Worm (Caenorhabditis elegans) whole organism, L4 larva: ENCODE data around the gene eak-3.

Experiments used
- D1046.2 ChIP-seq: fragments of 200-800 bp; sonication (Bioruptor generic); IDR thresholded peaks from 2 replicates; pipeline ENCODE4 v1.3.6; 2022; ENCODE audit warnings: missing genetic modification characterization, missing compliant biosample characterization
- F44E2.7 ChIP-seq: fragments of 200-800 bp; sonication (Bioruptor generic); IDR thresholded peaks from 2 replicates; pipeline ENCODE4 v2.1.2; 2022; ENCODE audit warnings: missing genetic modification characterization, missing compliant biosample characterization
- F49E8.2 ChIP-seq: sonication (generic microtip); optimal IDR thresholded peaks from 2 replicates; lab custom pipeline; 2016; ENCODE audit warnings: missing compliant biosample characterization, mild to moderate bottlenecking, missing genetic modification characterization, borderline replicate concordance
- T26A8.4 ChIP-seq: fragments of 200-800 bp; sonication (Bioruptor generic); IDR thresholded peaks from 2 replicates; pipeline ENCODE4 v1.3.6; 2022; ENCODE audit warnings: missing genetic modification characterization, missing compliant biosample characterization
- Y75B8A.6 ChIP-seq: fragments of 200-800 bp; sonication (Bioruptor generic); IDR thresholded peaks from 2 replicates; pipeline ENCODE4 v1.3.6; 2022; ENCODE audit warnings: missing genetic modification reagents, missing genetic modification characterization, missing compliant biosample characterization
- ZK546.5 ChIP-seq, 2 experiments: sonication (generic microtip); optimal IDR thresholded peaks; 2 replicates each; lab custom pipeline; 2017; ENCODE audit warnings: missing biosample characterization in 2 of 2, missing genetic modification characterization in 2 of 2
- aha-1 ChIP-seq: fragments of 150-350 bp; peaks from one replicate; lab custom pipeline; 2014; ENCODE audit warnings: missing biosample characterization, missing genetic modification characterization
- ama-1 ChIP-seq: fragments of 150-350 bp; optimal IDR thresholded peaks from 2 replicates; lab custom pipeline; 2014; ENCODE audit warnings: inconsistent platforms, mixed read lengths
- attf-4 ChIP-seq: sonication (generic microtip); optimal IDR thresholded peaks from 3 replicates; lab custom pipeline; 2017; ENCODE audit warnings: missing biosample characterization, missing genetic modification characterization
- ceh-28 ChIP-seq: fragments of 150-350 bp; optimal IDR thresholded peaks from 2 replicates; lab custom pipeline; 2014; ENCODE audit warnings: missing biosample characterization, missing genetic modification reagents, missing genetic modification characterization
- ceh-32 ChIP-seq: sonication (generic microtip); optimal IDR thresholded peaks from 2 replicates; lab custom pipeline; 2016; ENCODE audit warnings: mild to moderate bottlenecking, missing genetic modification characterization, missing compliant biosample characterization; ENCODE audit not compliant: poor library complexity
- ces-1 ChIP-seq: fragments of 150-350 bp; sonication (generic microtip); optimal IDR thresholded peaks from 4 replicates; lab custom pipeline; 2014; ENCODE audit warnings: missing biosample characterization, missing genetic modification reagents, missing genetic modification characterization
- cey-2 ChIP-seq: sonication (generic microtip); optimal IDR thresholded peaks from 3 replicates; lab custom pipeline; 2017; ENCODE audit warnings: missing genetic modification characterization, mild to moderate bottlenecking, missing compliant biosample characterization, antibody characterized with exemption, borderline replicate concordance; ENCODE audit not compliant: insufficient read depth
- ctbp-1 ChIP-seq: fragments of 200-800 bp; sonication (Bioruptor generic); IDR thresholded peaks from 2 replicates; pipeline ENCODE4 v1.3.6; 2022; ENCODE audit warnings: missing genetic modification reagents, missing genetic modification characterization, missing compliant biosample characterization
- daf-16 ChIP-seq, 3 experiments: sonication (generic microtip); optimal IDR thresholded peaks; 2 replicates each; lab custom pipeline; 2016 to 2017; ENCODE audit warnings: missing genetic modification characterization in 3 of 3, missing genetic modification reagents in 3 of 3, mild to moderate bottlenecking in 2 of 3, missing compliant biosample characterization in 2 of 3, missing biosample characterization in 1 of 3, moderate library complexity in 1 of 3
- daf-19 ChIP-seq: fragments of 200-800 bp; sonication (Bioruptor generic); conservative IDR thresholded peaks from 2 replicates; pipeline ENCODE4 v1.3.6; 2022; ENCODE audit warnings: missing genetic modification characterization, missing compliant biosample characterization
- daf-8 ChIP-seq: fragments of 200-800 bp; sonication (Bioruptor generic); IDR thresholded peaks from 2 replicates; pipeline ENCODE4 v1.3.6; 2022; ENCODE audit warnings: missing genetic modification characterization, missing compliant biosample characterization
- duxl-1 ChIP-seq: sonication (generic microtip); optimal IDR thresholded peaks from 2 replicates; lab custom pipeline; 2016; ENCODE audit warnings: mild to moderate bottlenecking, missing genetic modification characterization, moderate library complexity, missing compliant biosample characterization; ENCODE audit not compliant: poor library complexity
- dve-1 ChIP-seq: sonication (generic microtip); optimal IDR thresholded peaks from 2 replicates; lab custom pipeline; 2017; ENCODE audit warnings: antibody characterized with exemption, mild to moderate bottlenecking, missing genetic modification characterization, missing compliant biosample characterization; ENCODE audit not compliant: insufficient read depth
- gei-8 ChIP-seq: fragments of 200-800 bp; sonication (Bioruptor generic); optimal IDR thresholded peaks from 2 replicates; lab custom pipeline; 2018; ENCODE audit warnings: mild to moderate bottlenecking, missing genetic modification characterization, missing compliant biosample characterization
- hif-1 ChIP-seq, 2 experiments: sonication (generic microtip); optimal IDR thresholded peaks; 2 replicates each; lab custom pipeline; 2016 to 2017; ENCODE audit warnings: missing compliant biosample characterization in 2 of 2, missing genetic modification characterization in 2 of 2, missing genetic modification reagents in 2 of 2, missing genotype in 2 of 2, mild to moderate bottlenecking in 1 of 2
- hlh-11 ChIP-seq: fragments of 200-800 bp; sonication (Bioruptor generic); optimal IDR thresholded peaks from 2 replicates; lab custom pipeline; 2018; ENCODE audit warnings: mild to moderate bottlenecking, missing genetic modification characterization, missing compliant biosample characterization
- hlh-30 ChIP-seq: sonication (generic microtip); optimal IDR thresholded peaks from 2 replicates; lab custom pipeline; 2017; ENCODE audit warnings: antibody characterized with exemption, mild to moderate bottlenecking, missing genetic modification characterization, missing compliant biosample characterization; ENCODE audit not compliant: insufficient read depth
- jun-1 ChIP-seq: fragments of 150-350 bp; optimal IDR thresholded peaks from 2 replicates; lab custom pipeline; 2014; ENCODE audit warnings: missing biosample characterization, missing genetic modification reagents, missing genetic modification characterization
- lin-29 ChIP-seq: fragments of 200-800 bp; sonication (Bioruptor generic); IDR thresholded peaks from 2 replicates; pipeline ENCODE4 v1.3.6; 2022; ENCODE audit warnings: missing genetic modification reagents, missing genetic modification characterization, missing compliant biosample characterization
- lin-38 ChIP-seq: fragments of 200-800 bp; sonication (Bioruptor generic); IDR thresholded peaks from 2 replicates; pipeline ENCODE4 v1.3.6; 2022; ENCODE audit warnings: missing genetic modification reagents, missing genetic modification characterization, missing compliant biosample characterization
- mdl-1 ChIP-seq, 2 experiments: fragments of 150-350 bp in 1 of 2; sonication (generic microtip) in 1 of 2; optimal IDR thresholded peaks; 2 replicates each; lab custom pipeline; 2014 to 2017; ENCODE audit warnings: missing biosample characterization in 2 of 2, missing genetic modification characterization in 2 of 2
- mxl-3 ChIP-seq: fragments of 200-800 bp; sonication (Bioruptor generic); optimal IDR thresholded peaks from 2 replicates; lab custom pipeline; 2018; ENCODE audit warnings: mild to moderate bottlenecking, missing genetic modification characterization, missing compliant biosample characterization
- nhr-10 ChIP-seq: fragments of 150-350 bp; optimal IDR thresholded peaks from 2 replicates; lab custom pipeline; 2014; ENCODE audit warnings: missing biosample characterization, missing genetic modification characterization
- nhr-28 ChIP-seq: fragments of 150-350 bp; optimal IDR thresholded peaks from 2 replicates; lab custom pipeline; 2014; ENCODE audit warnings: missing biosample characterization, missing genetic modification characterization
- pha-4 ChIP-seq, 2 experiments: fragments of 150-350 bp in 1 of 2; fragments of 200-800 bp in 1 of 2; sonication (Bioruptor generic) in 1 of 2; IDR thresholded peaks in 1 of 2; optimal IDR thresholded peaks in 1 of 2; 2 replicates each; pipeline versions ENCODE4 v1.3.6 to Lab custom; 2014 to 2022; ENCODE audit warnings: missing genetic modification characterization in 2 of 2, missing genetic modification reagents in 2 of 2, missing biosample characterization in 1 of 2, missing compliant biosample characterization in 1 of 2
- set-16 ChIP-seq: fragments of 200-800 bp; sonication (Bioruptor generic); IDR thresholded peaks from 2 replicates; pipeline ENCODE4 v1.3.6; 2022; ENCODE audit warnings: missing genetic modification reagents, missing genetic modification characterization, missing compliant biosample characterization
- skn-1 ChIP-seq: fragments of 150-350 bp; optimal IDR thresholded peaks from 2 replicates; lab custom pipeline; 2014; ENCODE audit warnings: missing biosample characterization, missing genetic modification characterization
- snpc-4 ChIP-seq: fragments of 150-350 bp; optimal IDR thresholded peaks from 2 replicates; lab custom pipeline; 2014; ENCODE audit warnings: missing biosample characterization, missing genetic modification characterization
- spr-3 ChIP-seq: fragments of 200-800 bp; sonication (Bioruptor generic); optimal IDR thresholded peaks from 2 replicates; lab custom pipeline; 2018; ENCODE audit warnings: mild to moderate bottlenecking, missing genetic modification characterization, missing compliant biosample characterization
- unc-130 ChIP-seq: sonication (generic microtip); optimal IDR thresholded peaks from 2 replicates; lab custom pipeline; 2016; ENCODE audit warnings: missing genetic modification reagents, missing genetic modification characterization, missing compliant biosample characterization
- zip-11 ChIP-seq: fragments of 200-800 bp; sonication (Bioruptor generic); IDR thresholded peaks from 2 replicates; pipeline ENCODE4 v1.3.6; 2022; ENCODE audit warnings: missing genetic modification characterization, missing compliant biosample characterization
- ztf-11 ChIP-seq: fragments of 150-350 bp; optimal IDR thresholded peaks from 2 replicates; lab custom pipeline; 2014; ENCODE audit warnings: missing biosample characterization, missing genetic modification characterization
- ztf-7 ChIP-seq: fragments of 150-350 bp; optimal IDR thresholded peaks from 2 replicates; lab custom pipeline; 2014; ENCODE audit warnings: missing biosample characterization, missing genetic modification characterization

eak-3 gene

ce11 chrIII:1161946-1162345 is 14.4 kb downstream of the eak-3 start:
- no peak for TF ChIP-seq lin-29
- TF ChIP-seq zip-11 (GFP tag; lab: Robert Waterston, UW), result no peak
- TF ChIP-seq F49E8.2 (tag; lab: Kevin White, UChicago), result no peak
- no peak for TF ChIP-seq ces-1 (GFP tag; lab: Kevin White, UChicago)
- no peak for TF ChIP-seq F44E2.7 (GFP tag; lab: Robert Waterston, UW)
- no peak for TF ChIP-seq pha-4 (GFP tag; IDR thresholded peaks at IDR 0.05; lab: Robert Waterston, UW)
- TF ChIP-seq pha-4 (tag; optimal IDR thresholded peaks at IDR 0.05; lab: Kevin White, UChicago), result no peak
- no peak for TF ChIP-seq gei-8 (GFP tag; lab: Kevin White, UChicago)
- no peak for TF ChIP-seq ztf-11 (tag; lab: Kevin White, UChicago)
- no peak for TF ChIP-seq D1046.2 (GFP tag; lab: Robert Waterston, UW)
- TF ChIP-seq ztf-7 (tag; lab: Kevin White, UChicago), result no peak
- no peak for TF ChIP-seq duxl-1
- no peak for TF ChIP-seq hlh-30 (tag; lab: Kevin White, UChicago)
- no peak for TF ChIP-seq daf-19
- no peak for TF ChIP-seq Y75B8A.6 (GFP tag; lab: Robert Waterston, UW)
- no peak for TF ChIP-seq lin-38 (GFP tag; lab: Robert Waterston, UW)
- TF ChIP-seq daf-16 (GFP tag; optimal IDR thresholded peaks at IDR 0.05; lab: Kevin White, UChicago), result no peak
- no peak for TF ChIP-seq daf-16 (tag; optimal IDR thresholded peaks at IDR 0.05; lab: Kevin White, UChicago)
- TF ChIP-seq nhr-10 (tag; lab: Kevin White, UChicago), result no peak

DNA sequence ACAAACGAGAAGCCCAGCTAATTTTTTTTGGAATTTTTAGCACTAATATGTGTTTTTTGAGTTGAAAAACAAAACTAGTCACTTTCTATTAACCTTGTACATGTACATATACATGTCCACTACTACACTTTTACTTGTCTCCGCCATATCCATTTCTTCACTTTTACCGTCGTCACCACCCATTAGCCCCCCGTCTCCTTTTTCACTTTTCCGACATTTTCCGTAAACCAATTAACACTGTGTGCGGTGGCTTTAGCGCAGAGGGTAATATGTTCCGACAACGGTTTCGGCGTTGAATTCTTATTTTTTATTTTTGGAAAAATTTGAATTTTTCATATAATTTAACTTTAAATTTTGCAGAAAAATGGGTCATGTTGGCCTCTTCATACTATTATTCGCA is 24.7 kb downstream of the eak-3 start, which contains the start of gene cdh-12:
Gene cdh-12 (plus strand): TSS at position 365 of the 400 bp plus-strand sequence.
- TF ChIP-seq ctbp-1 (GFP tag; lab: Robert Waterston, UW) (no peak), skn-1 (no peak), hif-1 (tag; optimal IDR thresholded peaks at IDR 0.05; lab: Kevin White, UChicago) (no peak), pha-4 (GFP tag; IDR thresholded peaks at IDR 0.05; lab: Robert Waterston, UW) (no peak), pha-4 (tag; optimal IDR thresholded peaks at IDR 0.05; lab: Kevin White, UChicago) (no peak), mdl-1 (tag; optimal IDR thresholded peaks at IDR 0.05; lab: Kevin White, UChicago) (no peak), aha-1 (tag; lab: Kevin White, UChicago) (peak; percentile 16)

DNA sequence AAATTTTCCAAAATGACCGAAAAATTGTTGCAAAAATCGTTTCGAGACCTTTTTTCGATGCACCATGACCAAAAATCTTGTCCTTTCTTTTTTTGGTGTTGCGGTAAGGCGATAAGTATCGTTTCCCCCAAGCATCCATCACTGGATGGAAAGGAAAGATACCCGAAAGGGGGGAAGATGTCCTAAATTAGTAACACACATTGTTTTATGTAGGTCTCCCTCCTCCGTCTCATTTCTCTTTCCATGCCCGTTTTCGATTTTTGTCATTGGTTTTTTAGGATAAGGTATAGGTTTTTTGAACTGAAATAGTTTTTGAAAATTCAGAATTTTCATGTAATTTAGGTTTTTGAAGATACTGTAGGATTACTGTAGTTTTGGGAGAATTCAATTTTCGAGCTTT is 26.9 kb downstream of the eak-3 start:
- TF ChIP-seq snpc-4 (tag; lab: Kevin White, UChicago) (no peak), ztf-7 (tag; lab: Kevin White, UChicago) (no peak), jun-1 (tag; lab: Kevin White, UChicago) (no peak), daf-8 (no peak), cey-2 (tag; lab: Kevin White, UChicago) (no peak), skn-1 (no peak), dve-1 (tag; lab: Kevin White, UChicago) (no peak)

- TF ChIP-seq pha-4 (GFP tag; IDR thresholded peaks at IDR 0.05; lab: Robert Waterston, UW) (no peak), pha-4 (tag; optimal IDR thresholded peaks at IDR 0.05; lab: Kevin White, UChicago) (no peak), dve-1 (tag; lab: Kevin White, UChicago) (no peak), mxl-3 (GFP tag; lab: Kevin White, UChicago) (peak; percentile 35), zip-11 (GFP tag; lab: Robert Waterston, UW) (no peak), hlh-11 (tag; lab: Kevin White, UChicago) (peak; percentile 19)
Observed at ce11 chrIII:1147863-1148262, 28.5 kb downstream of the eak-3 start.

ce11 chrIII:1144816-1145215 is 31.5 kb downstream of the eak-3 start:
- TF ChIP-seq ama-1 (lab: Kevin White, UChicago) (no peak), ceh-28 (tag; lab: Kevin White, UChicago) (no peak), unc-130 (GFP tag; lab: Kevin White, UChicago) (no peak), nhr-28 (tag; lab: Kevin White, UChicago) (no peak), spr-3 (GFP tag; lab: Kevin White, UChicago) (no peak), skn-1 (no peak), T26A8.4 (GFP tag; lab: Robert Waterston, UW) (no peak), mdl-1 (tag; optimal IDR thresholded peaks at IDR 0.05; lab: Kevin White, UChicago) (no peak), attf-4 (tag; lab: Kevin White, UChicago) (no peak), ZK546.5 (tag; optimal IDR thresholded peaks at IDR 0.05; lab: Kevin White, UChicago) (no peak), ceh-32 (tag; lab: Kevin White, UChicago) (no peak), set-16 (GFP tag; lab: Robert Waterston, UW) (peak; percentile 72), aha-1 (tag; lab: Kevin White, UChicago) (peak; percentile 54)
